Fruit fly (Drosophila melanogaster) whole organism, adult: ENCODE data around the gene Pbgs.

Experiments used
- CG11617 ChIP-seq: fragments of 200-800 bp; sonication (Bioruptor generic); optimal IDR thresholded peaks from 2 replicates; lab custom pipeline; 2017; ENCODE audit warnings: mild to moderate bottlenecking, missing biosample characterization, missing genetic modification reagents, missing genetic modification characterization
- CG12768 ChIP-seq: fragments of 200-800 bp; sonication (Bioruptor generic); optimal IDR thresholded peaks from 2 replicates; lab custom pipeline; 2017; ENCODE audit warnings: missing biosample characterization, missing genetic modification characterization, mild to moderate bottlenecking, moderate library complexity, missing genetic modification reagents
- CG14711 ChIP-seq: fragments of 200-800 bp; sonication (Bioruptor generic); optimal IDR thresholded peaks from 2 replicates; lab custom pipeline; 2018; ENCODE audit warnings: missing biosample characterization, mild to moderate bottlenecking, missing genetic modification characterization, moderate library complexity
- CG33017 ChIP-seq: fragments of 200-800 bp; sonication (Bioruptor generic); optimal IDR thresholded peaks from 2 replicates; lab custom pipeline; 2018; ENCODE audit warnings: missing biosample characterization, mild to moderate bottlenecking, missing genetic modification characterization, moderate library complexity
- CG5204 ChIP-seq: fragments of 200-800 bp; sonication (Bioruptor generic); optimal IDR thresholded peaks from 2 replicates; lab custom pipeline; 2016; ENCODE audit warnings: missing biosample characterization, missing genetic modification characterization
- Clk ChIP-seq: fragments of 200-800 bp; sonication (Bioruptor generic); optimal IDR thresholded peaks from 2 replicates; lab custom pipeline; 2017; ENCODE audit warnings: missing biosample characterization, missing genetic modification characterization
- bab1 ChIP-seq: fragments of 200-800 bp; sonication (Bioruptor generic); optimal IDR thresholded peaks from 3 replicates; lab custom pipeline; 2019; ENCODE audit warnings: missing biosample characterization, mild to moderate bottlenecking, missing genetic modification characterization, moderate library complexity
- cnc ChIP-seq, 2 experiments: fragments of >200 bp; optimal IDR thresholded peaks; 2 replicates each; lab custom pipeline; 2017
- kay ChIP-seq: fragments of 200-800 bp; sonication (Bioruptor generic); peaks from one replicate; lab custom pipeline; 2016; ENCODE audit warnings: missing biosample characterization, missing genetic modification characterization, borderline replicate concordance
- ovo ChIP-seq: fragments of 200-800 bp; sonication (Bioruptor generic); optimal IDR thresholded peaks from 2 replicates; lab custom pipeline; 2016; ENCODE audit warnings: missing biosample characterization, missing genetic modification characterization
- pad ChIP-seq: fragments of 200-800 bp; sonication (Bioruptor generic); optimal IDR thresholded peaks from 3 replicates; lab custom pipeline; 2017; ENCODE audit warnings: missing biosample characterization, missing genetic modification characterization, mild to moderate bottlenecking, moderate library complexity, missing genetic modification reagents

dm6 chr3L:12313280-12313679, 42.1 kb upstream of the Pbgs start:
- TF ChIP-seq cnc (optimal IDR thresholded peaks at IDR 0.05; lab: Kevin White, UChicago) (no peak), CG5204 (GFP tag; lab: Kevin White, UChicago) (no peak), CG11617 (GFP tag; lab: Kevin White, UChicago) (no peak), ovo (GFP tag; lab: Kevin White, UChicago) (no peak), CG14711 (tag; lab: Kevin White, UChicago) (no peak), CG12768 (GFP tag; lab: Kevin White, UChicago) (no peak), CG33017 (tag; lab: Kevin White, UChicago) (no peak), bab1 (GFP tag; lab: Kevin White, UChicago) (no peak), kay (no peak), Clk (GFP tag; lab: Kevin White, UChicago) (no peak), pad (GFP tag; lab: Kevin White, UChicago) (no peak)
